Fruit fly (Drosophila melanogaster) whole organism, embryonic: ENCODE measurements around the gene CG31050.

Experiments
- Asciz ChIP-seq: fragments of 200-800 bp; sonication (Bioruptor generic); optimal IDR thresholded peaks from 2 replicates; lab custom pipeline; 2017; ENCODE audit warnings: missing biosample characterization, mild to moderate bottlenecking, missing genetic modification characterization, missing genetic modification reagents
- Atf6 ChIP-seq: fragments of 200-800 bp; sonication (Bioruptor generic); IDR thresholded peaks from 2 replicates; pipeline ENCODE4 v1.3.6; 2022; ENCODE audit warnings: missing biosample characterization, missing genetic modification characterization
- CG10147 ChIP-seq: fragments of 200-800 bp; sonication (Bioruptor generic); optimal IDR thresholded peaks from 2 replicates; lab custom pipeline; 2019; ENCODE audit warnings: missing biosample characterization, mild to moderate bottlenecking, missing genetic modification characterization, moderate library complexity
- CG1024 ChIP-seq: fragments of 200-800 bp; sonication (Bioruptor generic); IDR thresholded peaks from 2 replicates; pipeline ENCODE4 v1.3.6; 2022; ENCODE audit warnings: missing biosample characterization, missing genetic modification characterization
- CG11695 ChIP-seq: fragments of 200-800 bp; sonication (Bioruptor generic); IDR thresholded peaks from 3 replicates; pipeline ENCODE4 v1.3.6; 2022; ENCODE audit warnings: missing biosample characterization, missing genetic modification characterization
- CG11696 ChIP-seq: fragments of 200-800 bp; sonication (Bioruptor generic); IDR thresholded peaks from 2 replicates; pipeline ENCODE4 v1.3.6; 2022; ENCODE audit warnings: missing biosample characterization, missing genetic modification characterization
- CG12104 ChIP-seq: fragments of 200-800 bp; sonication (Bioruptor generic); optimal IDR thresholded peaks from 3 replicates; lab custom pipeline; 2016; ENCODE audit warnings: missing biosample characterization, missing genetic modification characterization
- CG13296 ChIP-seq: fragments of 200-800 bp; sonication (Bioruptor generic); optimal IDR thresholded peaks from 3 replicates; lab custom pipeline; 2018; ENCODE audit warnings: missing biosample characterization, mild to moderate bottlenecking, missing genetic modification characterization
- CG13894 ChIP-seq: fragments of 200-800 bp; sonication (Bioruptor generic); optimal IDR thresholded peaks from 3 replicates; lab custom pipeline; 2018; ENCODE audit warnings: missing biosample characterization, mild to moderate bottlenecking, missing genetic modification characterization, moderate library complexity
- CG14441 ChIP-seq: fragments of 200-800 bp; sonication (Bioruptor generic); IDR thresholded peaks from 2 replicates; pipeline ENCODE4 v1.3.6; 2022; ENCODE audit warnings: missing biosample characterization, missing genetic modification characterization
- CG14667 ChIP-seq: fragments of 200-800 bp; sonication (Bioruptor generic); IDR thresholded peaks from 2 replicates; pipeline ENCODE4 v1.3.6; 2022; ENCODE audit warnings: missing biosample characterization, missing genetic modification characterization
- CG17612 ChIP-seq: fragments of 200-800 bp; sonication (Bioruptor generic); IDR thresholded peaks from 2 replicates; pipeline ENCODE4 v1.3.6; 2022; ENCODE audit warnings: missing biosample characterization, missing genetic modification characterization
- CG6175 ChIP-seq: fragments of 200-800 bp; sonication (Bioruptor generic); IDR thresholded peaks from 3 replicates; pipeline ENCODE4 v1.3.6; 2022; ENCODE audit warnings: missing biosample characterization, missing genetic modification characterization
- CG7839 ChIP-seq: fragments of 200-800 bp; sonication (Bioruptor generic); optimal IDR thresholded peaks from 3 replicates; lab custom pipeline; 2018; ENCODE audit warnings: missing biosample characterization, mild to moderate bottlenecking, missing genetic modification characterization, moderate library complexity
- Deaf1 ChIP-seq: fragments of 200-800 bp; optimal IDR thresholded peaks from 3 replicates; lab custom pipeline; 2019; ENCODE audit warnings: missing biosample characterization, mild to moderate bottlenecking, missing genetic modification characterization, moderate library complexity
- Jarid2 ChIP-seq: fragments of 200-800 bp; sonication (Bioruptor generic); optimal IDR thresholded peaks from 3 replicates; lab custom pipeline; 2017; ENCODE audit warnings: mild to moderate bottlenecking, missing biosample characterization, missing genetic modification reagents, missing genetic modification characterization
- Lpt ChIP-seq: fragments of >200 bp; optimal IDR thresholded peaks from 2 replicates; lab custom pipeline; 2018; ENCODE audit warnings: missing biosample characterization, missing genetic modification characterization
- Optix ChIP-seq: fragments of 200-800 bp; sonication (Bioruptor generic); IDR thresholded peaks from 3 replicates; pipeline ENCODE4 v1.3.6; 2022; ENCODE audit warnings: missing biosample characterization, missing genetic modification characterization
- Poxn ChIP-seq: fragments of 200-800 bp; sonication (Bioruptor generic); IDR thresholded peaks from 2 replicates; pipeline ENCODE4 v1.3.6; 2022; ENCODE audit warnings: missing biosample characterization, missing genetic modification characterization
- Taf1 ChIP-seq: fragments of 200-800 bp; sonication (Bioruptor generic); IDR thresholded peaks from 2 replicates; pipeline ENCODE4 v1.3.6; 2022; ENCODE audit warnings: missing biosample characterization, missing genetic modification characterization
- Trl ChIP-seq, 3 experiments: fragments of >200 bp in 2 of 3; fragments of 200-800 bp in 1 of 3; sonication (Bioruptor generic) in 1 of 3; optimal IDR thresholded peaks; 2 replicates in 1 of 3; 3 replicates in 2 of 3; lab custom pipeline; 2016 to 2017; ENCODE audit warnings: missing biosample characterization in 1 of 3, missing genetic modification characterization in 1 of 3
- abd-A ChIP-seq: fragments of 200-800 bp; sonication (Bioruptor generic); optimal IDR thresholded peaks from 3 replicates; lab custom pipeline; 2019; ENCODE audit warnings: missing biosample characterization, mild to moderate bottlenecking, missing genetic modification characterization, moderate library complexity
- chm ChIP-seq: fragments of 200-800 bp; sonication (Bioruptor generic); IDR thresholded peaks from 2 replicates; pipeline ENCODE4 v1.3.6; 2022; ENCODE audit warnings: missing biosample characterization, missing genetic modification characterization
- fd64A ChIP-seq: fragments of 200-800 bp; sonication (Bioruptor generic); optimal IDR thresholded peaks from 3 replicates; lab custom pipeline; 2018; ENCODE audit warnings: missing biosample characterization, mild to moderate bottlenecking, missing genetic modification characterization
- jumu ChIP-seq: fragments of 200-800 bp; sonication (Bioruptor generic); optimal IDR thresholded peaks from 3 replicates; lab custom pipeline; 2016; ENCODE audit warnings: missing biosample characterization, missing genetic modification characterization
- ken ChIP-seq: fragments of 200-800 bp; sonication (Bioruptor generic); IDR thresholded peaks from 3 replicates; pipeline ENCODE4 v1.3.6; 2022; ENCODE audit warnings: missing biosample characterization, missing genetic modification characterization
- kni ChIP-seq: fragments of 200-800 bp; sonication (Bioruptor generic); optimal IDR thresholded peaks from 3 replicates; lab custom pipeline; 2017; ENCODE audit warnings: mild to moderate bottlenecking, missing biosample characterization, missing genetic modification reagents, missing genetic modification characterization
- lola ChIP-seq, 3 experiments: fragments of >200 bp in 2 of 3; fragments of 200-800 bp in 1 of 3; sonication (Bioruptor generic) in 1 of 3; optimal IDR thresholded peaks; 2 replicates each; lab custom pipeline; 2017 to 2019; ENCODE audit warnings: missing biosample characterization in 3 of 3, missing genetic modification characterization in 3 of 3, mild to moderate bottlenecking in 1 of 3, moderate library complexity in 1 of 3
- otp ChIP-seq: fragments of 200-800 bp; sonication (Bioruptor generic); IDR thresholded peaks from 3 replicates; pipeline ENCODE4, ENCODE4 v1.3.6; 2022; ENCODE audit warnings: missing biosample characterization, missing genetic modification characterization
- pb ChIP-seq: fragments of 200-800 bp; sonication (Bioruptor generic); optimal IDR thresholded peaks from 3 replicates; lab custom pipeline; 2016; ENCODE audit warnings: missing biosample characterization, missing genetic modification characterization
- pfk ChIP-seq: fragments of 200-800 bp; sonication (Bioruptor generic); optimal IDR thresholded peaks from 2 replicates; lab custom pipeline; 2018; ENCODE audit warnings: missing biosample characterization, mild to moderate bottlenecking, missing genetic modification characterization, moderate library complexity
- row ChIP-seq: fragments of 200-800 bp; sonication (Bioruptor generic); IDR thresholded peaks from 3 replicates; pipeline ENCODE4 v1.3.6; 2022; ENCODE audit warnings: missing biosample characterization, missing genetic modification characterization
- sqz ChIP-seq: fragments of 200-800 bp; sonication (Bioruptor generic); optimal IDR thresholded peaks from 3 replicates; lab custom pipeline; 2018; ENCODE audit warnings: missing biosample characterization, mild to moderate bottlenecking, missing genetic modification characterization
- zen ChIP-seq: fragments of 200-800 bp; sonication (Bioruptor generic); optimal IDR thresholded peaks from 3 replicates; lab custom pipeline; 2018; ENCODE audit warnings: missing biosample characterization, mild to moderate bottlenecking, missing genetic modification characterization, moderate library complexity

The CG31050 gene

dm6 chr3R:28668854-28669253 is 18.6 kb upstream of the CG31050 start, which contains the start of gene CG33346 (continued):
- TF ChIP-seq ken (GFP tag; lab: Robert Waterston, UW), result no peak
- no peak for TF ChIP-seq CG7839 (tag; lab: Kevin White, UChicago)
- no peak for TF ChIP-seq Poxn (GFP tag; lab: Robert Waterston, UW)
- TF ChIP-seq kni, result no peak
- no peak for TF ChIP-seq pb (GFP tag; lab: Kevin White, UChicago)

DNA sequence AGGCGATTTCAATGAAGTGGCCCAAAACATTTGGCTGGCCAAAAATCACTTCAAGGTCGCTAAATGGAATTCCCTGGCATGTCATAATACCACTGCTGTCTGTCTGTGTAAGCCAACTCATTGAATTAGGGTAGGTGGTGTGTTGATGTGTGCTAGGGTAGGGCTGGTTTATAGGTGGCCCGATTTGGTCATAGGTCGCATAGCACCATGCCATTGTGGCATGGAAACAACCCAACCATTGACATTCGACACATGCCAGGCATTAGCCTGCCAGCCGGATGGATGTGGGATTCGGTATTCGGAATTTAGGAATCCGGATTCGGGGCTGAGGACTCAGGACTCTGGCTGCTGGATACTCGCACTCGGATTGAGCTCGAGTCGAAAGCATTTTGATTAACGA is 12.7 kb upstream of the CG31050 start:
- TF ChIP-seq sqz (GFP tag; lab: Kevin White, UChicago), result no peak
- TF ChIP-seq CG14667 (GFP tag; lab: Robert Waterston, UW), result no peak
- TF ChIP-seq CG12104 (GFP tag; lab: Kevin White, UChicago), result no peak
- no peak for TF ChIP-seq CG11696
- TF ChIP-seq CG13894 (tag; lab: Kevin White, UChicago), result peak; percentile 92
- TF ChIP-seq abd-A (tag; lab: Kevin White, UChicago), result peak; percentile 9
- TF ChIP-seq Atf6, result no peak
- no peak for TF ChIP-seq otp (GFP tag; lab: Robert Waterston, UW)
- no peak for TF ChIP-seq pfk
- no peak for TF ChIP-seq chm (GFP tag; lab: Robert Waterston, UW)
- TF ChIP-seq, all 482 proteins: peak for 2

DNA sequence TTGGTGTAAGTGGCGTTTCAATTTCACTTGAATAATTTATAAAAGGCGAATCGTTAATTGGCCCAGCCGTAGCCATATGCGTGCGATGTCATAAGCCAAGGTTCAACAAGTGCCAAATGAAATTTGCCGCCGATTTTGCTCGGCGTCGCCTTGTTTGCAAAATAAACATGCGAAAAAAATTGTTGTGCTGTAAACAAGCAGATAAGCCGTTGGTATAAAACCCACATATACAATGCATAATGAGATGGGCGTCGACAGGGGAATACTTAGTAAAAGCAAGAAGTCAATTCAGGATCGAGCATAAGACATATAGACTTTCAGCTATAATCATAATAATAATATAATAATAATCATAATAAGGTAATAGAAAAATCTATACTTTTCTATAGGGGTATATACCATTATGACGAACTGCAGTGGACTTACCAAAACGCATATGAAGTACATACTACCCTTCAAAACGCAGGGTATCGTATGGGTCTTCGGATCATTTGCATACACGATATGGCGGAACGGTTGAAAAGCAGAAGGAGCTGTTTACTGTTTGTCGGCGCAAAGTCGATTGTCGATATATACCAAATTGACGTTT is 5.9 kb upstream of the CG31050 start:
- no peak for TF ChIP-seq CG1024 (GFP tag; lab: Robert Waterston, UW)
- no peak for TF ChIP-seq CG10147
- TF ChIP-seq zen, result no peak
- no peak for TF ChIP-seq Jarid2 (GFP tag; lab: Kevin White, UChicago)
- no peak for TF ChIP-seq fd64A (GFP tag; lab: Kevin White, UChicago)
- TF ChIP-seq CG13296 (GFP tag; lab: Kevin White, UChicago), result no peak

dm6 chr3R:28654596-28654995 is 4.3 kb upstream of the CG31050 start:
- TF ChIP-seq Deaf1 (tag; lab: Kevin White, UChicago) (peak; percentile 91), abd-A (tag; lab: Kevin White, UChicago) (peak; percentile 2), Asciz (GFP tag; lab: Kevin White, UChicago) (no peak), CG6175 (GFP tag; lab: Robert Waterston, UW) (no peak), row (GFP tag; lab: Robert Waterston, UW) (no peak), Lpt (GFP tag; lab: Kevin White, UChicago) (no peak), Optix (GFP tag; lab: Robert Waterston, UW) (no peak), CG11695 (GFP tag; lab: Robert Waterston, UW) (no peak), CG14441 (GFP tag; lab: Robert Waterston, UW) (no peak), Taf1 (GFP tag; lab: Robert Waterston, UW) (no peak), Trl (optimal IDR thresholded peaks at IDR 0.05; lab: Kevin White, UChicago) (peak; percentile 29 to 65), Trl (GFP tag; optimal IDR thresholded peaks at IDR 0.05; lab: Kevin White, UChicago) (no peak), CG17612 (GFP tag; lab: Robert Waterston, UW) (no peak), lola (GFP tag; optimal IDR thresholded peaks at IDR 0.05; lab: Kevin White, UChicago) (no peak)

- no peak for TF ChIP-seq jumu
- TF ChIP-seq, all 482 proteins: peak for 0
Measured at dm6 chr3R:28642791-28643190, 7.5 kb downstream of the CG31050 start, which contains the start of gene CG14062. Gene CG14062, minus strand, starts transcription at chr3R:28642891.
